Worm (Caenorhabditis elegans) whole organism, late embryonic: ENCODE results near the gene ttr-35.

Experiments
- C38D4.7 ChIP-seq: fragments of 200-800 bp; sonication (Bioruptor generic); optimal IDR thresholded peaks from 2 replicates; lab custom pipeline; 2018; ENCODE audit warnings: mild to moderate bottlenecking, missing genetic modification characterization, moderate library complexity, missing compliant biosample characterization
- F13H6.1 ChIP-seq: sonication (generic microtip); optimal IDR thresholded peaks from 2 replicates; lab custom pipeline; 2016; ENCODE audit warnings: missing genetic modification characterization, missing compliant biosample characterization
- K02D7.2 ChIP-seq: sonication (generic microtip); optimal IDR thresholded peaks from 2 replicates; lab custom pipeline; 2017; ENCODE audit warnings: mild to moderate bottlenecking, missing genetic modification characterization, missing compliant biosample characterization
- Y22D7AL.16 ChIP-seq: sonication (generic microtip); optimal IDR thresholded peaks from 2 replicates; lab custom pipeline; 2016; ENCODE audit warnings: missing genetic modification characterization, missing compliant biosample characterization
- ahr-1 ChIP-seq: sonication (generic microtip); optimal IDR thresholded peaks from 2 replicates; lab custom pipeline; 2016; ENCODE audit warnings: missing genetic modification characterization, missing compliant biosample characterization
- ceh-14 ChIP-seq: sonication (generic microtip); optimal IDR thresholded peaks from 2 replicates; lab custom pipeline; 2016; ENCODE audit warnings: missing genotype, missing genetic modification characterization, missing compliant biosample characterization
- ceh-18 ChIP-seq: sonication (generic microtip); optimal IDR thresholded peaks from 2 replicates; lab custom pipeline; 2016; ENCODE audit warnings: missing genetic modification characterization, missing compliant biosample characterization
- ceh-19 ChIP-seq: fragments of 200-800 bp; sonication (Bioruptor generic); optimal IDR thresholded peaks from 2 replicates; lab custom pipeline; 2018; ENCODE audit warnings: mild to moderate bottlenecking, missing genetic modification characterization, missing compliant biosample characterization
- ceh-22 ChIP-seq: sonication (generic microtip); optimal IDR thresholded peaks from 2 replicates; lab custom pipeline; 2017; ENCODE audit warnings: missing biosample characterization, missing genetic modification characterization
- ceh-30 ChIP-seq: fragments of 150-350 bp; optimal IDR thresholded peaks from 2 replicates; lab custom pipeline; 2014; ENCODE audit warnings: missing biosample characterization, missing genetic modification characterization
- ceh-31 ChIP-seq: sonication (generic microtip); optimal IDR thresholded peaks from 2 replicates; lab custom pipeline; 2016; ENCODE audit warnings: missing genetic modification characterization, missing compliant biosample characterization
- ceh-34 ChIP-seq: sonication (generic microtip); optimal IDR thresholded peaks from 2 replicates; lab custom pipeline; 2016; ENCODE audit warnings: mild to moderate bottlenecking, missing genetic modification characterization, missing compliant biosample characterization
- ceh-9 ChIP-seq: sonication (generic microtip); optimal IDR thresholded peaks from 2 replicates; lab custom pipeline; 2016; ENCODE audit warnings: mild to moderate bottlenecking, missing genetic modification characterization, inconsistent platforms, missing compliant biosample characterization
- elt-2 ChIP-seq: sonication (generic microtip); optimal IDR thresholded peaks from 2 replicates; lab custom pipeline; 2016; ENCODE audit warnings: missing genetic modification reagents, missing genetic modification characterization, missing compliant biosample characterization
- fax-1 ChIP-seq: sonication (generic microtip); optimal IDR thresholded peaks from 2 replicates; lab custom pipeline; 2016; ENCODE audit warnings: missing genotype, missing genetic modification characterization, missing compliant biosample characterization
- fkh-10 ChIP-seq: fragments of 150-350 bp; optimal IDR thresholded peaks from 2 replicates; lab custom pipeline; 2014; ENCODE audit warnings: missing biosample characterization, missing genetic modification reagents, missing genetic modification characterization
- hlh-15 ChIP-seq: sonication (generic microtip); optimal IDR thresholded peaks from 2 replicates; lab custom pipeline; 2016; ENCODE audit warnings: missing genetic modification characterization, missing compliant biosample characterization
- lin-11 ChIP-seq: fragments of 200-800 bp; sonication (Bioruptor generic); optimal IDR thresholded peaks from 2 replicates; lab custom pipeline; 2018; ENCODE audit warnings: mild to moderate bottlenecking, missing genetic modification characterization, missing compliant biosample characterization
- madf-2 ChIP-seq: sonication (generic microtip); optimal IDR thresholded peaks from 2 replicates; lab custom pipeline; 2017; ENCODE audit warnings: missing genetic modification characterization, missing compliant biosample characterization
- mec-3 ChIP-seq: sonication (generic microtip); optimal IDR thresholded peaks from 2 replicates; lab custom pipeline; 2016; ENCODE audit warnings: borderline replicate concordance, missing genetic modification characterization, missing compliant biosample characterization
- nhr-11 ChIP-seq: fragments of 150-350 bp; optimal IDR thresholded peaks from 2 replicates; lab custom pipeline; 2014; ENCODE audit warnings: missing biosample characterization, missing genetic modification characterization
- odd-2 ChIP-seq: sonication (generic microtip); optimal IDR thresholded peaks from 2 replicates; lab custom pipeline; 2017; ENCODE audit warnings: antibody characterized with exemption, mild to moderate bottlenecking, missing genetic modification characterization, missing compliant biosample characterization
- pag-3 ChIP-seq: sonication (generic microtip); optimal IDR thresholded peaks from 2 replicates; lab custom pipeline; 2016; ENCODE audit warnings: missing compliant biosample characterization, missing genetic modification characterization, borderline replicate concordance
- pat-9 ChIP-seq: fragments of 200-800 bp; sonication (Bioruptor generic); optimal IDR thresholded peaks from 2 replicates; lab custom pipeline; 2018; ENCODE audit warnings: mild to moderate bottlenecking, missing genetic modification characterization, moderate library complexity, missing compliant biosample characterization
- pax-1 ChIP-seq: fragments of 150-350 bp; optimal IDR thresholded peaks from 2 replicates; lab custom pipeline; 2014; ENCODE audit warnings: missing biosample characterization, missing genetic modification characterization
- pha-4 ChIP-seq: fragments of 150-350 bp; optimal IDR thresholded peaks from 2 replicates; lab custom pipeline; 2018; ENCODE audit warnings: missing biosample characterization, missing genetic modification reagents, missing genetic modification characterization
- pqm-1 ChIP-seq: sonication (generic microtip); optimal IDR thresholded peaks from 2 replicates; lab custom pipeline; 2016; ENCODE audit warnings: missing genetic modification characterization, missing compliant biosample characterization
- ref-2 ChIP-seq: sonication (generic microtip); optimal IDR thresholded peaks from 2 replicates; lab custom pipeline; 2016; ENCODE audit warnings: missing genetic modification characterization, missing compliant biosample characterization
- sox-2 ChIP-seq: fragments of 200-800 bp; sonication (Bioruptor generic); IDR thresholded peaks from 2 replicates; pipeline ENCODE4 v1.3.6; 2022; ENCODE audit warnings: missing genetic modification reagents, missing genetic modification characterization, missing compliant biosample characterization
- syd-9 ChIP-seq: sonication (generic microtip); optimal IDR thresholded peaks from 2 replicates; lab custom pipeline; 2016; ENCODE audit warnings: mild to moderate bottlenecking, missing genetic modification characterization, moderate library complexity, missing compliant biosample characterization
- tbx-2 ChIP-seq: sonication (generic microtip); optimal IDR thresholded peaks from 2 replicates; lab custom pipeline; 2016; ENCODE audit warnings: missing genetic modification characterization, missing compliant biosample characterization
- tbx-7 ChIP-seq: sonication (generic microtip); optimal IDR thresholded peaks from 2 replicates; lab custom pipeline; 2016; ENCODE audit warnings: missing genotype, missing genetic modification characterization, missing compliant biosample characterization
- unc-3 ChIP-seq, 2 experiments: fragments of 200-800 bp in 1 of 2; sonication (Bioruptor generic) in 1 of 2; sonication (generic microtip) in 1 of 2; conservative IDR thresholded peaks in 1 of 2; optimal IDR thresholded peaks in 1 of 2; 2 replicates each; pipeline versions ENCODE4 v1.3.6 to Lab custom; 2016 to 2022; ENCODE audit warnings: missing compliant biosample characterization in 2 of 2, missing genetic modification characterization in 2 of 2, missing genetic modification reagents in 1 of 2
- unc-42 ChIP-seq: sonication (generic microtip); optimal IDR thresholded peaks from 2 replicates; lab custom pipeline; 2016; ENCODE audit warnings: missing genotype, missing genetic modification characterization, missing compliant biosample characterization

ttr-35 gene

ce11 chrX:6538068-6538467 is 26.0 kb downstream of the ttr-35 start:
- TF ChIP-seq lin-11 (tag; lab: Kevin White, UChicago), result no peak
- TF ChIP-seq ceh-9 (tag; lab: Kevin White, UChicago), result no peak
- TF ChIP-seq ref-2, result no peak
- TF ChIP-seq K02D7.2, result no peak
- no peak for TF ChIP-seq ceh-19 (GFP tag; lab: Kevin White, UChicago)
- no peak for TF ChIP-seq unc-3 (GFP tag; conservative IDR thresholded peaks at IDR 0.05; lab: Robert Waterston, UW)
- no peak for TF ChIP-seq unc-3 (tag; optimal IDR thresholded peaks at IDR 0.05; lab: Kevin White, UChicago)
- TF ChIP-seq F13H6.1 (tag; lab: Kevin White, UChicago), result no peak
- no peak for TF ChIP-seq elt-2
- TF ChIP-seq mec-3 (tag; lab: Kevin White, UChicago), result no peak
- no peak for TF ChIP-seq ceh-30 (tag; lab: Kevin White, UChicago)
- TF ChIP-seq ceh-31, result no peak
- no peak for TF ChIP-seq C38D4.7 (GFP tag; lab: Kevin White, UChicago)
- no peak for TF ChIP-seq madf-2
- TF ChIP-seq syd-9, result no peak
- TF ChIP-seq unc-42, result no peak

ce11 chrX:6542692-6543091 is 30.6 kb downstream of the ttr-35 start, which contains the start of gene T14E8.2:
Gene T14E8.2 (plus strand): TSS chrX:6542992.
- no peak for TF ChIP-seq fkh-10 (GFP tag; lab: Kevin White, UChicago)

- TF ChIP-seq tbx-7 (tag; lab: Kevin White, UChicago) (no peak), Y22D7AL.16 (no peak), ceh-18 (tag; lab: Kevin White, UChicago) (no peak), K02D7.2 (no peak), ceh-9 (tag; lab: Kevin White, UChicago) (no peak), hlh-15 (tag; lab: Kevin White, UChicago) (no peak), ceh-14 (no peak), mec-3 (tag; lab: Kevin White, UChicago) (no peak)
- TF ChIP-seq, all 69 proteins: peak for 0
Measured at ce11 chrX:6543665-6544064, 31.6 kb downstream of the ttr-35 start.

ce11 chrX:6551073-6551652 is 39.1 kb downstream of the ttr-35 start:
- TF ChIP-seq pha-4 (tag; lab: Kevin White, UChicago), result no peak
- no peak for TF ChIP-seq pqm-1 (tag; lab: Kevin White, UChicago)
- TF ChIP-seq odd-2, result no peak
- no peak for TF ChIP-seq unc-3 (GFP tag; conservative IDR thresholded peaks at IDR 0.05; lab: Robert Waterston, UW)
- TF ChIP-seq unc-3 (tag; optimal IDR thresholded peaks at IDR 0.05; lab: Kevin White, UChicago), result no peak
- TF ChIP-seq fax-1 (tag; lab: Kevin White, UChicago), result no peak
- TF ChIP-seq pat-9 (tag; lab: Kevin White, UChicago), result no peak
- no peak for TF ChIP-seq ahr-1 (tag; lab: Kevin White, UChicago)
- no peak for TF ChIP-seq ceh-22 (tag; lab: Kevin White, UChicago)
- TF ChIP-seq pax-1 (tag; lab: Kevin White, UChicago), result no peak
- TF ChIP-seq sox-2, result no peak
- no peak for TF ChIP-seq tbx-2 (tag; lab: Kevin White, UChicago)
- TF ChIP-seq pag-3 (tag; lab: Kevin White, UChicago), result no peak
- TF ChIP-seq nhr-11 (tag; lab: Kevin White, UChicago), result no peak
- TF ChIP-seq, all 69 proteins: peak for 0

- TF ChIP-seq ceh-34 (tag; lab: Kevin White, UChicago) (no peak), elt-2 (peak; percentile 83)
Measured at ce11 chrX:6551679-6552078, 39.6 kb downstream of the ttr-35 start.
